Worm (Caenorhabditis elegans): Measurements from ENCODE around the gene clp-6.

DNA sequence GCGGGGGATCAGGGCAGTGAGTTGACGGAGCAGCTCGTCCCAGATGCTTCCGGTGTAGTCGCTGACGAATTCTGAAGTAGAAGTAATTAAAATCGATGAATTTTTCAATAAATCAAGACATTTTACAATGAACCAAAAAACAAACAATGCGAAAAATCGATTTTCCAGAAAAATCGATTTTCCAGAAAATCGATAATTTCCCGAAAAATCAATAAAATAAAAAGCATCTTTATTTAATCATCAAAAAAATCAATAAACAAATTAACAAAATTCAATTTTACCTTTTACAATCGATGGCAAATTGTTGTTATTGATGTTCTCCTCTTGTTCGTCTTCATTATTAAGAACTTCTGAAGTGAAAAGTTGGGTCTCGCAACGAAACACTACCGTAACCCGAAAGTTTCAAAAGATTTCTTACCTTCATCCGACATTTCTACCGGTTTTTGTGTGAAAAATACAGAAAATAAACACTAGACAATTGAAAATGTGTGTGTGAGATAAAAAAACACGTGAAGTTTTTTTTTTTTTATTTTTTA is at the start of gene clp-6:
- no peak for TF ChIP-seq ces-1 (GFP tag; optimal IDR thresholded peaks at IDR 0.05)
- TF ChIP-seq unc-130 (GFP tag; optimal IDR thresholded peaks at IDR 0.05): no peak
- TF ChIP-seq set-16 (GFP tag; IDR thresholded peaks at IDR 0.05): no peak
- no peak for TF ChIP-seq nhr-28 (tag; optimal IDR thresholded peaks at IDR 0.05)
- no peak for TF ChIP-seq jun-1 (tag; optimal IDR thresholded peaks at IDR 0.05)
- TF ChIP-seq tag-97 (GFP tag; IDR thresholded peaks at IDR 0.05): no peak
- no peak for TF ChIP-seq aha-1 (tag)

All from whole organism, L4 larva.